Worm (Caenorhabditis elegans) whole organism, L2 larva: Measurements from ENCODE around the gene cct-7.

Experiments
- R02D3.7 ChIP-seq: fragments of 150-350 bp; optimal IDR thresholded peaks from 2 replicates; lab custom pipeline; 2014; ENCODE audit warnings: missing biosample characterization, missing genetic modification characterization
- aly-2 ChIP-seq: fragments of 150-350 bp; optimal IDR thresholded peaks from 2 replicates; lab custom pipeline; 2014; ENCODE audit warnings: missing biosample characterization, missing genetic modification characterization
- ama-1 ChIP-seq: fragments of 150-350 bp; optimal IDR thresholded peaks from 2 replicates; lab custom pipeline; 2018; ENCODE audit warnings: inconsistent platforms
- ceh-16 ChIP-seq: fragments of 150-350 bp; optimal IDR thresholded peaks from 2 replicates; lab custom pipeline; 2014; ENCODE audit warnings: missing biosample characterization, missing genetic modification characterization
- egl-27 ChIP-seq: sonication (generic microtip); optimal IDR thresholded peaks from 3 replicates; lab custom pipeline; 2017; ENCODE audit warnings: missing biosample characterization, missing genetic modification reagents, missing genetic modification characterization
- nhr-11 ChIP-seq: fragments of 150-350 bp; optimal IDR thresholded peaks from 2 replicates; lab custom pipeline; 2014; ENCODE audit warnings: missing biosample characterization, missing genetic modification characterization
- nhr-237 ChIP-seq: fragments of 150-350 bp; optimal IDR thresholded peaks from 2 replicates; lab custom pipeline; 2014; ENCODE audit warnings: missing biosample characterization, missing genetic modification characterization
- nhr-77 ChIP-seq: fragments of 150-350 bp; optimal IDR thresholded peaks from 2 replicates; lab custom pipeline; 2014; ENCODE audit warnings: missing biosample characterization, missing genetic modification characterization
- sma-9 ChIP-seq, 2 experiments: fragments of 150-350 bp in 1 of 2; sonication (generic microtip) in 1 of 2; optimal IDR thresholded peaks; 2 replicates each; lab custom pipeline; 2014 to 2016; ENCODE audit warnings: missing genetic modification characterization in 2 of 2, mild to moderate bottlenecking in 1 of 2, missing biosample characterization in 1 of 2, missing compliant biosample characterization in 1 of 2, missing genetic modification reagents in 1 of 2, moderate library complexity in 1 of 2
- snpc-4 ChIP-seq: fragments of 150-350 bp; optimal IDR thresholded peaks from 2 replicates; lab custom pipeline; 2014; ENCODE audit warnings: missing biosample characterization, missing genetic modification characterization

- TF ChIP-seq ama-1 (lab: Kevin White, UChicago) = no peak
- no peak for TF ChIP-seq ceh-16 (tag; lab: Kevin White, UChicago)
- no peak for TF ChIP-seq nhr-11 (tag; lab: Kevin White, UChicago)
- no peak for TF ChIP-seq nhr-77
- no peak for TF ChIP-seq snpc-4
- TF ChIP-seq aly-2 (tag; lab: Kevin White, UChicago) = no peak
- TF ChIP-seq egl-27 (tag; lab: Kevin White, UChicago) = no peak
- no peak for TF ChIP-seq R02D3.7 (tag; lab: Kevin White, UChicago)
- TF ChIP-seq nhr-237 = no peak
- no peak for TF ChIP-seq sma-9 (GFP tag; optimal IDR thresholded peaks at IDR 0.05; lab: Kevin White, UChicago)
- no peak for TF ChIP-seq sma-9 (tag; optimal IDR thresholded peaks at IDR 0.05; lab: Kevin White, UChicago)
Observed at ce11 chrV:1848590-1848989, 23.5 kb upstream of the cct-7 start.
